3 fruit fly cellular contexts compared by ENCODE assay signal in genomic region chr3L:3798488-3798887, dm6.
A peak's percentile ranks its signal among the peaks of the same experiment; 100 is the strongest.
TF ChIP-seq lines count a peak whose summit lies in the region.

No protein-coding gene starts in this region.

- no peak for TF ChIP-seq CTCF in whole organism, embryonic (GFP tag; optimal IDR thresholded peaks at IDR 0.05; lab: Kevin White, UChicago)

TF ChIP-seq in whole organism, adult, 20 proteins besides CTCF, POLR2A, EP300 and RAD21:
- TF ChIP-seq kay (GFP tag; lab: Kevin White, UChicago; ENCODE audit: borderline replicate concordance) (peak; percentile 28), CG33017 (tag; optimal IDR thresholded peaks at IDR 0.05; lab: Kevin White, UChicago) (no peak), CG5204 (GFP tag; optimal IDR thresholded peaks at IDR 0.05; lab: Kevin White, UChicago) (no peak)

TF ChIP-seq in whole organism, embryonic, 481 proteins besides CTCF, POLR2A, EP300 and RAD21 (continues in another document):
- TF ChIP-seq PHDP (tag; optimal IDR thresholded peaks at IDR 0.05; lab: Kevin White, UChicago) (peak; percentile 29), run (tag; optimal IDR thresholded peaks at IDR 0.05; lab: Kevin White, UChicago) (no peak), lilli (GFP tag; optimal IDR thresholded peaks at IDR 0.05; lab: Kevin White, UChicago) (no peak), CG6272 (GFP tag; IDR thresholded peaks at IDR 0.05; lab: Robert Waterston, UW) (no peak), Nf-YA (GFP tag; IDR thresholded peaks at IDR 0.05; lab: Robert Waterston, UW) (no peak), Drgx (GFP tag; IDR thresholded peaks at IDR 0.05; lab: Robert Waterston, UW) (no peak), jumu (GFP tag; optimal IDR thresholded peaks at IDR 0.05; lab: Kevin White, UChicago) (no peak), ssp (GFP tag; IDR thresholded peaks at IDR 0.05; lab: Robert Waterston, UW) (no peak), CkIIα-i1 (GFP tag; IDR thresholded peaks at IDR 0.05; lab: Robert Waterston, UW) (no peak), C15 (GFP tag; IDR thresholded peaks at IDR 0.05; lab: Robert Waterston, UW) (no peak), Hmr (GFP tag; optimal IDR thresholded peaks at IDR 0.05; lab: Kevin White, UChicago) (peak; percentile 35), bbx (GFP tag; IDR thresholded peaks at IDR 0.05; lab: Robert Waterston, UW; ENCODE audit: partially characterized antibody) (no peak), CG16863 (GFP tag; optimal IDR thresholded peaks at IDR 0.05; lab: Kevin White, UChicago) (no peak), CG7839 (tag; optimal IDR thresholded peaks at IDR 0.05; lab: Kevin White, UChicago) (no peak), CG12744 (GFP tag; optimal IDR thresholded peaks at IDR 0.05; lab: Kevin White, UChicago) (no peak), D19A (tag; optimal IDR thresholded peaks at IDR 0.05; lab: Kevin White, UChicago) (peak; percentile 27), CHES-1-like (GFP tag; optimal IDR thresholded peaks at IDR 0.05; lab: Kevin White, UChicago) (no peak), Opbp (GFP tag; IDR thresholded peaks at IDR 0.05; lab: Robert Waterston, UW; ENCODE audit: partially characterized antibody) (no peak), Camta (GFP tag; optimal IDR thresholded peaks at IDR 0.05; lab: Kevin White, UChicago) (no peak), CG10462 (GFP tag; optimal IDR thresholded peaks at IDR 0.05; lab: Kevin White, UChicago) (no peak), fd102C (GFP tag; optimal IDR thresholded peaks at IDR 0.05; lab: Kevin White, UChicago) (no peak), YL-1 (GFP tag; optimal IDR thresholded peaks at IDR 0.05; lab: Kevin White, UChicago) (no peak), ftz-f1 (GFP tag; optimal IDR thresholded peaks at IDR 0.05; lab: Kevin White, UChicago) (no peak), Hr51 (GFP tag; optimal IDR thresholded peaks at IDR 0.05; lab: Kevin White, UChicago) (peak in 1 of 2 experiments; percentile 42), sqz (GFP tag; optimal IDR thresholded peaks at IDR 0.05; lab: Kevin White, UChicago) (no peak), CG30403 (GFP tag; optimal IDR thresholded peaks at IDR 0.05; lab: Kevin White, UChicago) (peak; percentile 28), Fer1 (GFP tag; optimal IDR thresholded peaks at IDR 0.05; lab: Kevin White, UChicago) (peak; percentile 33), row (GFP tag; IDR thresholded peaks at IDR 0.05; lab: Robert Waterston, UW) (peak; percentile 30; the same call in 1 of the 3 replicates), CG32767 (GFP tag; IDR thresholded peaks at IDR 0.05; lab: Robert Waterston, UW) (no peak), Bteb2 (GFP tag; optimal IDR thresholded peaks at IDR 0.05; lab: Kevin White, UChicago) (no peak), ranshi (GFP tag; IDR thresholded peaks at IDR 0.05; lab: Robert Waterston, UW) (0 out of 2 replicates have a peak, but pooled peaks have one; percentile 25), Optix (GFP tag; IDR thresholded peaks at IDR 0.05; lab: Robert Waterston, UW) (no peak), CG12391 (tag; optimal IDR thresholded peaks at IDR 0.05; lab: Kevin White, UChicago) (peak; percentile 14), Taf1 (GFP tag; IDR thresholded peaks at IDR 0.05; lab: Robert Waterston, UW) (no peak), abd-A (tag; optimal IDR thresholded peaks at IDR 0.05; lab: Kevin White, UChicago) (no peak), Dll (GFP tag; IDR thresholded peaks at IDR 0.05; lab: Robert Waterston, UW; ENCODE audit: partially characterized antibody) (no peak), Scr (GFP tag; IDR thresholded peaks at IDR 0.05; lab: Robert Waterston, UW; ENCODE audit: partially characterized antibody) (no peak), Lpt (GFP tag; optimal IDR thresholded peaks at IDR 0.05; lab: Kevin White, UChicago) (no peak), chif (GFP tag; optimal IDR thresholded peaks at IDR 0.05; lab: Kevin White, UChicago) (no peak), kni (GFP tag; optimal IDR thresholded peaks at IDR 0.05; lab: Kevin White, UChicago) (no peak), NfI (GFP tag; optimal IDR thresholded peaks at IDR 0.05; lab: Kevin White, UChicago) (no peak), peb (GFP tag; IDR thresholded peaks at IDR 0.05; lab: Robert Waterston, UW) (no peak), Ssrp (tag; optimal IDR thresholded peaks at IDR 0.05; lab: Kevin White, UChicago) (peak; percentile 3), CG15514 (GFP tag; optimal IDR thresholded peaks at IDR 0.05; lab: Kevin White, UChicago) (no peak), CG15269 (tag; optimal IDR thresholded peaks at IDR 0.05; lab: Kevin White, UChicago) (peak; percentile 28)

TF ChIP-seq in whole organism, prepupa, 60 proteins besides CTCF, POLR2A, EP300 and RAD21:
- TF ChIP-seq Eip78C (GFP tag; lab: Kevin White, UChicago), result peak; percentile 59
- TF ChIP-seq CG8119 (GFP tag; IDR thresholded peaks at IDR 0.05; lab: Robert Waterston, UW), result 0 out of 3 replicates have a peak, but pooled peaks have one; percentile 35
- no peak for TF ChIP-seq OdsH (GFP tag; optimal IDR thresholded peaks at IDR 0.05; lab: Kevin White, UChicago)
- TF ChIP-seq Eip93F (GFP tag; optimal IDR thresholded peaks at IDR 0.05; lab: Kevin White, UChicago), result no peak
- no peak for TF ChIP-seq cyc (GFP tag; optimal IDR thresholded peaks at IDR 0.05; lab: Kevin White, UChicago)
- TF ChIP-seq CG15336 (GFP tag; IDR thresholded peaks at IDR 0.05; lab: Robert Waterston, UW), result 0 out of 2 replicates have a peak, but pooled peaks have one; percentile 27
